Worm (Caenorhabditis elegans): ENCODE results near the gene F13H8.5.

Gene F13H8.5

DNA sequence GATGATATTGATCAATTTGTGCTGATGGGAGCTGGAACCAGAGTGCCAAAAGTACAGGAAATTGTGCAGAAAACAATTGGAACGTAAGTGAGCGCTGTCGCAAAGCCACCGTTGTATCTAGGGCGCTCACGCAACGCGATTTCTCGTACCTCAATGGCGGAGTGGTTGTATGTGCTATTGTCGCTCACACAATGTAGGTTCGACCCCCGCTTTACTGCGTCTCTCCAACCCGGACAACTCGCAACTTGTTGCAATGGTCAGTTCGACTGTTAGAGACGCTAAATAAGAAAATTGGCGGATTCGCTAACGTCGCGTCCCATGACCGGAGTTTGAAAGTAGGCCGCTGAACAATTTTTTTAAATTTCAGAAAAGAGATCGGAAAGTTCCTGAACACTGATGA is 7.4 kb downstream of the F13H8.5 start (continued):
- TF ChIP-seq nhr-71 (tag; optimal IDR thresholded peaks at IDR 0.05) (peak; percentile 58), lsy-2 (tag; optimal IDR thresholded peaks at IDR 0.05) (peak; percentile 8 to 60), snpc-4 (tag; optimal IDR thresholded peaks at IDR 0.05) (no peak), lin-39 (tag; optimal IDR thresholded peaks at IDR 0.05) (no peak), C04F5.9 (tag; optimal IDR thresholded peaks at IDR 0.05) (no peak), efl-3 (GFP tag; optimal IDR thresholded peaks at IDR 0.05) (no peak)

DNA sequence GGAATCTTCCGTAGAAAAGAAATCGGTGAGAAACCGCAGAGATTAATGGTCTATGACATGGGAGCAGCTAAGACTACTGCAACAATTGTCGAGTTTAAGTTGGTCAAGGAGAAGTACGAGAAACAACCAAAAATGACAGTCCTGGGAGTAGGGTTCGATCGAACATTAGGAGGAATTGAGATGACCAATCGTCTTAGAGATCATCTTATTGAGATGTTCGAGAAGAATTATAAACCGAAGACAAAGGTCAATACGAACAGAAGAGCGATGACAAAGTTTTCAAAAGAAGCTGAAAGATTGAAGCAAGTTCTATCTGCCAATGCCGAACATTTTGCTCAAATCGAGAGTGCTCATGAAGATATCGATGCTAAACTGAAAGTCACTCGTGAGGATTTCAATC is 7.9 kb downstream of the F13H8.5 start:
- TF ChIP-seq ets-5 (GFP tag; IDR thresholded peaks at IDR 0.05) (no peak), nhr-71 (tag; optimal IDR thresholded peaks at IDR 0.05) (no peak), efl-1 (optimal IDR thresholded peaks at IDR 0.05) (no peak), efl-1 (GFP tag; optimal IDR thresholded peaks at IDR 0.05 in 1 of 2) (peak in 1 of 2 experiments; percentile 56)

DNA sequence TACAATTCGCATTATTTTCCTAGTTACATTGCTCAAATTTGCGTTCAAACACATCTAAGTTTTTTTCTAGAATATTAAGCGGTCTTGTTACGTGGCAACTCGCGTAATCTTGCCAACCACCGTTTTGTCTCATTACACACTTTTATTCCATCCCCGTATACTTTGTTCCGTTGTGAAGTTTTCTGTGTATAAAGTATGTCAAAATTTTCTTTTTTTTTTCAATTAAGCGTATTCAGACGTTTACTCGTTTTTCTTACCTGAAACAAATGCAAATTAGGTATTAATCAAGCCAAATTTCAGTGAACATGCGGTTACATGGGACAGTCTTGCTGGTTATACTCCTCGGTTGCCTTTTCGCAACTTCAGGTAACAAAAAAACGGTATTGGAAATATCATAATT is 8.9 kb downstream of the F13H8.5 start, which contains the start of gene T24H7.2:
Gene T24H7.2, plus strand, starts transcription at position 301 of the 400 bp plus-strand sequence.
- no peak for TF ChIP-seq aha-1 (tag; optimal IDR thresholded peaks at IDR 0.05)
- TF ChIP-seq nhr-28 (tag; optimal IDR thresholded peaks at IDR 0.05) = no peak
- TF ChIP-seq mdl-1 (tag; optimal IDR thresholded peaks at IDR 0.05) = no peak
- TF ChIP-seq nhr-20 (tag; optimal IDR thresholded peaks at IDR 0.05) = no peak
- TF ChIP-seq unc-98 (GFP tag; IDR thresholded peaks at IDR 0.05) = no peak
- no peak for TF ChIP-seq lin-14 (GFP tag; optimal IDR thresholded peaks at IDR 0.05)
- no peak for TF ChIP-seq mab-9 (GFP tag; IDR thresholded peaks at IDR 0.05)
- no peak for TF ChIP-seq ama-1 (optimal IDR thresholded peaks at IDR 0.05)
- no peak for TF ChIP-seq nhr-11 (tag; optimal IDR thresholded peaks at IDR 0.05)
- TF ChIP-seq ces-1 (GFP tag; optimal IDR thresholded peaks at IDR 0.05) = no peak

DNA sequence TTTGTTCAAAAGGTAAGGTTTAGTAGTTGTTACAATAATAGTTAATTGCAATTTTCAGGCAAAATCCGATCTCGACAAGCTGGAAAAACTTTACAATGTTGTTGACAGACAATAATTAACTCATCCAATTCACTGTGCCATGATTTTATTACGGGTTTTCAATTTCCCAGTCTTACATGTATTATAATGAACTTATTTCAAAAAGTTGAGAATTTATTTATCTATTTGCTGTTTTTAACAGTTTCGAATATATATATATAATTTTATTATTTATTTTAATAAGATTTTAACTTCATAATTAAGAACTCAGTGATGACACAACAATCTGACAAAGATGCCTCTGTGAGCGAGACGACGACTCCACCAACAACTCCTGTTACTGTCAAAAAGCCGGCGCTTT is 9.9 kb downstream of the F13H8.5 start, which contains the start of gene lelo-1:
Gene lelo-1, plus strand, starts transcription at position 301 of the 400 bp plus-strand sequence.
- TF ChIP-seq efl-1 (optimal IDR thresholded peaks at IDR 0.05) = no peak
- TF ChIP-seq efl-1 (GFP tag; optimal IDR thresholded peaks at IDR 0.05 in 1 of 2) = peak in 1 of 2 experiments; percentile 30
- TF ChIP-seq hlh-17 (GFP tag; optimal IDR thresholded peaks at IDR 0.05; ENCODE audit: borderline replicate concordance) = no peak

DNA sequence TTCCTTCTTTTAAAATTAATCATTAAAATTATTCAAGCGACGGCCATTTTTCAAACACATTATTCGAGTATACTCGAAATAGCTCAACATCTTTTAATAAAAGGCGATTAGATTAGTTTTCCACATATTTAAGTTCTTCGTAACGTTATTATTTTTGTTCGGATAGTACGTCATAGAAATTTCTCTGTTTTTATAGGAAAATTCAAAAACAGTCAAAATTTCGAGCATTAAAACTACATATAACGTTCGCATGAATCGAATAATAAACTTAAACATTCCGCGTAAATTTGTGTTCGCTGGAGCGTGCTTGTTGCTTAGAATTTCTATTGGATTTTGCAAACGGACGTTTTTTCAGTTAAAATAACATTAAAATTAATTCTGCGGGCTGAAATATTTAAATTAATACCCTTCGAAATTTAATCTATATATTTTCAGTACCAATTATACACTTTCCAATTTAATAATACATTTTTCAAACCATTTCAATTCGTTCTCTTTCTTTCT is 10.7 kb downstream of the F13H8.5 start, which contains the start of gene blos-4:
Gene blos-4, plus strand, starts transcription at position 51 of the 504 bp plus-strand sequence.
- TF ChIP-seq efl-1 (optimal IDR thresholded peaks at IDR 0.05) (peak in 1 of 2 experiments; percentile 71), efl-1 (GFP tag; optimal IDR thresholded peaks at IDR 0.05 in 1 of 2) (peak; percentile 78 to 97), unc-130 (tag; optimal IDR thresholded peaks at IDR 0.05) (no peak), jun-1 (tag; optimal IDR thresholded peaks at IDR 0.05) (no peak), nhr-20 (tag; optimal IDR thresholded peaks at IDR 0.05) (no peak), lin-35 (GFP tag; optimal IDR thresholded peaks at IDR 0.05) (peak; percentile 37 to 90), dpl-1 (GFP tag; optimal IDR thresholded peaks at IDR 0.05) (peak; percentile 19 to 80 (median 67)), blmp-1 (tag; optimal IDR thresholded peaks at IDR 0.05) (peak; percentile 1), lsy-2 (tag; optimal IDR thresholded peaks at IDR 0.05) (peak in 1 of 2 experiments; percentile 30)

DNA sequence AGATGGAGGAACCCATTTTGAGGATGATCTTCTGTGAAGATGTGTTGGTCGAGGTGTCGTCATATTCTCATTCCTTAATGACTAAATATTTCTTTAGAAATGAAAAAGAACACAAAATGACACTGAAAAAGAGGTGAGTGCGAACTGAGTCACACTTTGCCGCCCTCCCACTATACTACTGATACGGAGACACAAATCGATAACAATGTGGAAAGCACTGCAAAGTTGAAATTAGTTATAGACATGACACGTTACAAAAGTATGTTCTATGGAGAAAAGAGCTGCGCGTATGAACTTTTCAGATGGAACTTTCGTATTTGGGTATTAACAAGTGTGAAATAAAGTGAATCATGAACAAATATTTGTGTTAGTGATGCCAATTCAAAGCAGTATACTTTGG is 11.8 kb downstream of the F13H8.5 start, which contains the start of gene tat-4:
Gene tat-4, minus strand, starts transcription at position 117 of the 400 bp plus-strand sequence.
- peak in 1 of 2 experiments; percentile 26 for TF ChIP-seq lin-35 (GFP tag; optimal IDR thresholded peaks at IDR 0.05)
- TF ChIP-seq ama-1 (optimal IDR thresholded peaks at IDR 0.05) = no peak
- no peak for TF ChIP-seq unc-62 (GFP tag; optimal IDR thresholded peaks at IDR 0.05)
- no peak for TF ChIP-seq nhr-85 (tag)
- TF ChIP-seq unc-86 (tag; optimal IDR thresholded peaks at IDR 0.05) = no peak
- TF ChIP-seq irx-1 (tag; optimal IDR thresholded peaks at IDR 0.05) = no peak
- TF ChIP-seq lin-39 (tag; optimal IDR thresholded peaks at IDR 0.05) = no peak
- no peak for TF ChIP-seq C16A3.4 (tag; optimal IDR thresholded peaks at IDR 0.05)

DNA sequence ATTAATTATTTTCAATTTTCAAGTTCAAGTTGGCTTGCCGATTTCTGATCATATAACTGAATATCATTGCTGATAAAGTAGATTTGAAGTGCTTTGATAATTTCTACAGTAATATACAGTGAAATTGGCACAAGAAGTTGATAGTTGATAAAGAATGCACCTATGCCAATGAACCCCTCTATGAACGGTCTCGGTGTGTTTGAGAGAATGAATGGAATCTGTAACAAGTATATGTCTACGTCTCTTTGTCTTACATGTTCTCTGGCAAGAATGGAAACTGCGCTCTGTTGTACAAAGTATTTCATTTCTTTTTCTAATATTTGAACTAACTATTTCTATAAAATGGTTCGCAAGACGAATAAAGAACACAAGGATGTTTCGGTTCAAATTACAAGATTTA is 14.2 kb downstream of the F13H8.5 start, which contains the start of gene T24H7.8:
Gene T24H7.8, plus strand, starts transcription at position 301 of the 400 bp plus-strand sequence.
- TF ChIP-seq mef-2 (tag; optimal IDR thresholded peaks at IDR 0.05) (no peak), efl-1 (optimal IDR thresholded peaks at IDR 0.05) (no peak), efl-1 (GFP tag; optimal IDR thresholded peaks at IDR 0.05 in 1 of 2) (no peak), egl-27 (tag; optimal IDR thresholded peaks at IDR 0.05) (no peak), unc-86 (tag; optimal IDR thresholded peaks at IDR 0.05) (no peak), C04F5.9 (tag; optimal IDR thresholded peaks at IDR 0.05) (no peak), ets-5 (GFP tag; IDR thresholded peaks at IDR 0.05) (no peak), nhr-11 (tag; optimal IDR thresholded peaks at IDR 0.05) (no peak), lir-3 (tag; optimal IDR thresholded peaks at IDR 0.05; ENCODE audit: poor library complexity) (no peak), egl-13 (tag; optimal IDR thresholded peaks at IDR 0.05) (no peak), ama-1 (optimal IDR thresholded peaks at IDR 0.05) (no peak), snpc-4 (tag; optimal IDR thresholded peaks at IDR 0.05) (no peak), tbx-2 (tag; optimal IDR thresholded peaks at IDR 0.05) (no peak), lin-14 (GFP tag; optimal IDR thresholded peaks at IDR 0.05) (no peak), dpl-1 (GFP tag; optimal IDR thresholded peaks at IDR 0.05) (no peak), lin-13 (GFP tag; optimal IDR thresholded peaks at IDR 0.05) (no peak), dsc-1 (tag; optimal IDR thresholded peaks at IDR 0.05) (no peak), lin-35 (GFP tag; optimal IDR thresholded peaks at IDR 0.05) (no peak), snu-23 (GFP tag; optimal IDR thresholded peaks at IDR 0.05) (no peak)

Data from whole organism, L1 larva.